Fruit fly (Drosophila melanogaster) Kc167 (cell line): Measurements from ENCODE around the gene CG10089.

ENCODE experiments used
- Myc ChIP-seq: fragments of >200 bp; optimal IDR thresholded peaks from 2 replicates; lab custom pipeline; 2017; ENCODE audit warnings: missing external identifiers
- h ChIP-seq: fragments of >200 bp; optimal IDR thresholded peaks from 3 replicates; lab custom pipeline; 2018; ENCODE audit warnings: missing external identifiers
- psq ChIP-seq: fragments of >200 bp; optimal IDR thresholded peaks from 2 replicates; lab custom pipeline; 2017; ENCODE audit warnings: missing external identifiers

dm6 chr3L:13450177-13450793, 24.3 kb downstream of the CG10089 start, which contains the start of the genes JMJD7 and CG10738:
- TF ChIP-seq psq (lab: Kevin White, UChicago) (no peak), h (lab: Kevin White, UChicago) (no peak), Myc (lab: Kevin White, UChicago) (no peak)
